Worm (Caenorhabditis elegans) whole organism, young adult: ENCODE measurements around the gene sri-61.

Source experiments
- C17E4.6 ChIP-seq: fragments of 200-800 bp; sonication (Bioruptor generic); IDR thresholded peaks from 2 replicates; pipeline ENCODE4 v1.3.6; 2022; ENCODE audit warnings: missing genetic modification reagents, missing genetic modification characterization, missing compliant biosample characterization
- F49E8.2 ChIP-seq: sonication (generic microtip); optimal IDR thresholded peaks from 3 replicates; lab custom pipeline; 2017; ENCODE audit warnings: missing genetic modification characterization, mild to moderate bottlenecking, missing compliant biosample characterization, antibody characterized with exemption, moderate library complexity; ENCODE audit not compliant: insufficient read depth
- ama-1 ChIP-seq, 3 experiments: fragments of 150-350 bp in 1 of 3; sonication (generic microtip) in 2 of 3; optimal IDR thresholded peaks; 2 replicates each; lab custom pipeline; 2014 to 2018; ENCODE audit warnings: missing biosample characterization in 2 of 3, missing genetic modification characterization in 2 of 3, missing genetic modification reagents in 2 of 3
- dox-1 ChIP-seq: fragments of 200-800 bp; sonication (Bioruptor generic); IDR thresholded peaks from 2 replicates; pipeline ENCODE4 v1.3.6; 2022; ENCODE audit warnings: missing genetic modification reagents, missing genetic modification characterization, missing compliant biosample characterization
- ets-4 ChIP-seq: fragments of 200-800 bp; sonication (Bioruptor generic); optimal IDR thresholded peaks from 2 replicates; lab custom pipeline; 2018; ENCODE audit warnings: mild to moderate bottlenecking, missing genetic modification characterization, missing compliant biosample characterization
- hrde-1 ChIP-seq: sonication (generic microtip); optimal IDR thresholded peaks from 2 replicates; lab custom pipeline; 2016; ENCODE audit warnings: missing genetic modification characterization, mild to moderate bottlenecking, missing compliant biosample characterization, moderate library complexity, missing genotype, missing genetic modification reagents, borderline replicate concordance
- nfya-1 ChIP-seq: sonication (generic microtip); optimal IDR thresholded peaks from 2 replicates; lab custom pipeline; 2017; ENCODE audit warnings: antibody characterized with exemption, missing compliant biosample characterization, missing genetic modification characterization, borderline replicate concordance; ENCODE audit not compliant: insufficient read depth
- snpc-1.3 ChIP-seq: sonication (generic microtip); optimal IDR thresholded peaks from 2 replicates; lab custom pipeline; 2017; ENCODE audit warnings: missing genetic modification characterization, mild to moderate bottlenecking, missing compliant biosample characterization, antibody characterized with exemption, moderate library complexity, missing genotype, missing genetic modification reagents; ENCODE audit not compliant: insufficient read depth
- tbp1 ChIP-seq: fragments of 200-800 bp; sonication (Bioruptor generic); optimal IDR thresholded peaks from 2 replicates; lab custom pipeline; 2018; ENCODE audit warnings: mild to moderate bottlenecking, missing genetic modification characterization, missing compliant biosample characterization
- tlf-1 ChIP-seq: fragments of 200-800 bp; sonication (Bioruptor generic); optimal IDR thresholded peaks from 2 replicates; lab custom pipeline; 2018; ENCODE audit warnings: mild to moderate bottlenecking, missing genetic modification characterization, missing compliant biosample characterization
- unc-130 ChIP-seq: sonication (generic microtip); optimal IDR thresholded peaks from 2 replicates; lab custom pipeline; 2016; ENCODE audit warnings: missing genetic modification reagents, missing genetic modification characterization, missing compliant biosample characterization
- unc-62 ChIP-seq: fragments of 150-350 bp; optimal IDR thresholded peaks from 2 replicates; lab custom pipeline; 2014; ENCODE audit warnings: missing biosample characterization, missing genetic modification reagents, missing genetic modification characterization

- TF ChIP-seq dox-1 (GFP tag; lab: Robert Waterston, UW) = no peak
- no peak for TF ChIP-seq unc-130
- no peak for TF ChIP-seq snpc-1.3 (tag; lab: Kevin White, UChicago)
- no peak for TF ChIP-seq tbp1 (GFP tag; lab: Kevin White, UChicago)
- TF ChIP-seq tlf-1 = no peak
- TF ChIP-seq C17E4.6 (GFP tag; lab: Robert Waterston, UW) = no peak
- TF ChIP-seq unc-62 = no peak
- no peak for TF ChIP-seq ama-1 (optimal IDR thresholded peaks at IDR 0.05; lab: Kevin White, UChicago)
- no peak for TF ChIP-seq ama-1 (GFP tag; optimal IDR thresholded peaks at IDR 0.05; lab: Kevin White, UChicago)
- no peak for TF ChIP-seq nfya-1 (tag; lab: Kevin White, UChicago)
- TF ChIP-seq ets-4 (GFP tag; lab: Kevin White, UChicago) = no peak
- TF ChIP-seq hrde-1 (tag; lab: Kevin White, UChicago) = no peak
- TF ChIP-seq F49E8.2 = no peak
Measured at ce11 chrII:2705200-2705599, 5.1 kb upstream of the sri-61 start, which contains the start of gene srh-128.
